Worm (Caenorhabditis elegans) whole organism, midembryonic: ENCODE measurements around the gene F36D4.1.
"Not testable (repeated sequence)": the region's sequence is repeated elsewhere in the genome, so short reads cannot be mapped to it uniquely, and the experiment has no call there.

Experiments
- T22C8.4 ChIP-seq: fragments of 200-800 bp; sonication (Bioruptor generic); IDR thresholded peaks from 2 replicates; pipeline ENCODE4 v1.3.6; 2022; ENCODE audit warnings: missing genetic modification characterization, missing compliant biosample characterization
- cog-1 ChIP-seq: sonication (generic microtip); optimal IDR thresholded peaks from 2 replicates; lab custom pipeline; 2016; ENCODE audit warnings: missing genetic modification characterization, missing compliant biosample characterization
- flt-1 ChIP-seq: fragments of 200-800 bp; sonication (Bioruptor generic); IDR thresholded peaks from 2 replicates; pipeline ENCODE4 v1.3.6; 2022; ENCODE audit warnings: missing genetic modification characterization, missing compliant biosample characterization
- klf-2 ChIP-seq: fragments of 200-800 bp; sonication (Bioruptor generic); conservative IDR thresholded peaks from 2 replicates; pipeline ENCODE4 v1.3.6; 2022; ENCODE audit warnings: missing genetic modification reagents, missing genetic modification characterization, missing compliant biosample characterization
- med-1 ChIP-seq: sonication (generic microtip); optimal IDR thresholded peaks from 2 replicates; lab custom pipeline; 2017; ENCODE audit warnings: missing genetic modification characterization, mild to moderate bottlenecking, missing compliant biosample characterization, antibody characterized with exemption, missing genetic modification reagents; ENCODE audit not compliant: insufficient read depth
- ref-1 ChIP-seq: fragments of 200-800 bp; sonication (Bioruptor generic); conservative IDR thresholded peaks from 2 replicates; pipeline ENCODE4 v1.3.6; 2022; ENCODE audit warnings: missing genetic modification reagents, missing genetic modification characterization, missing compliant biosample characterization
- tab-1 ChIP-seq: fragments of 200-800 bp; sonication (Bioruptor generic); IDR thresholded peaks from 2 replicates; pipeline ENCODE4 v1.3.6; 2022; ENCODE audit warnings: missing genetic modification characterization, missing compliant biosample characterization
- ztf-23 ChIP-seq: fragments of 200-800 bp; sonication (Bioruptor generic); IDR thresholded peaks from 2 replicates; pipeline ENCODE4 v1.3.6; 2022; ENCODE audit warnings: missing genetic modification reagents, missing genetic modification characterization, missing compliant biosample characterization
- ztf-29 ChIP-seq: fragments of 200-800 bp; sonication (Bioruptor generic); IDR thresholded peaks from 2 replicates; pipeline ENCODE4 v1.3.6; 2022; ENCODE audit warnings: missing genetic modification reagents, missing genetic modification characterization, missing compliant biosample characterization

The F36D4.1 gene

ce11 chrV:9416624-9417023, at the start of gene F36D4.1:
TSS of gene F36D4.1 (plus strand) at chrV:9416924.
- TF ChIP-seq cog-1 (tag; lab: Kevin White, UChicago) (no peak), ref-1 (GFP tag; lab: Robert Waterston, UW) (no peak), tab-1 (GFP tag; lab: Robert Waterston, UW) (no peak), klf-2 (no peak), med-1 (GFP tag; lab: Kevin White, UChicago) (no peak), T22C8.4 (no peak), flt-1 (GFP tag; lab: Robert Waterston, UW) (no peak), ztf-23 (GFP tag; lab: Robert Waterston, UW) (no peak), ztf-29 (GFP tag; lab: Robert Waterston, UW) (no peak)

ce11 chrV:9370986-9371385, 45.7 kb upstream of the F36D4.1 start, which contains the start of gene E02C12.6:
TSS of gene E02C12.6 (minus strand) at chrV:9371086.
- TF ChIP-seq ztf-29 (GFP tag; lab: Robert Waterston, UW) = no peak
- no peak for TF ChIP-seq ztf-23 (GFP tag; lab: Robert Waterston, UW)
- TF ChIP-seq flt-1 (GFP tag; lab: Robert Waterston, UW) = no peak
- TF ChIP-seq cog-1 (tag; lab: Kevin White, UChicago) = no peak
- no peak for TF ChIP-seq tab-1 (GFP tag; lab: Robert Waterston, UW)
- no peak for TF ChIP-seq klf-2
- no peak for TF ChIP-seq T22C8.4
- no peak for TF ChIP-seq med-1 (GFP tag; lab: Kevin White, UChicago)
- no peak for TF ChIP-seq ref-1 (GFP tag; lab: Robert Waterston, UW)

ce11 chrV:9373473-9373872, 43.3 kb upstream of the F36D4.1 start, which contains the start of gene E02C12.8:
TSS of gene E02C12.8 (minus strand) at chrV:9373613.
- TF ChIP-seq cog-1 (tag; lab: Kevin White, UChicago) (no peak), ztf-29 (GFP tag; lab: Robert Waterston, UW) (no peak), T22C8.4 (no peak), klf-2 (no peak), ztf-23 (GFP tag; lab: Robert Waterston, UW) (no peak), tab-1 (GFP tag; lab: Robert Waterston, UW) (no peak), ref-1 (GFP tag; lab: Robert Waterston, UW) (no peak), flt-1 (GFP tag; lab: Robert Waterston, UW) (no peak), med-1 (GFP tag; lab: Kevin White, UChicago) (no peak)

- no peak for TF ChIP-seq klf-2
These were observed 41.3 kb upstream of the F36D4.1 start, which contains the start of gene E02C12.9 for ce11 chrV:9375378-9375777. TSS of gene E02C12.9 (minus strand) at chrV:9375478.

ce11 chrV:9376417-9376816, 40.3 kb upstream of the F36D4.1 start, which contains the start of gene E02C12.19:
TSS of gene E02C12.19 (minus strand) at chrV:9376517.
- TF ChIP-seq tab-1 (GFP tag; lab: Robert Waterston, UW) (no peak), med-1 (GFP tag; lab: Kevin White, UChicago) (no peak), flt-1 (GFP tag; lab: Robert Waterston, UW) (no peak), ref-1 (GFP tag; lab: Robert Waterston, UW) (no peak), cog-1 (tag; lab: Kevin White, UChicago) (no peak), T22C8.4 (no peak), klf-2 (no peak), ztf-23 (GFP tag; lab: Robert Waterston, UW) (no peak), ztf-29 (GFP tag; lab: Robert Waterston, UW) (no peak)

- TF ChIP-seq cog-1 (tag; lab: Kevin White, UChicago) = no peak
- no peak for TF ChIP-seq flt-1 (GFP tag; lab: Robert Waterston, UW)
- no peak for TF ChIP-seq tab-1 (GFP tag; lab: Robert Waterston, UW)
- no peak for TF ChIP-seq ztf-23 (GFP tag; lab: Robert Waterston, UW)
- no peak for TF ChIP-seq ztf-29 (GFP tag; lab: Robert Waterston, UW)
- no peak for TF ChIP-seq T22C8.4
- no peak for TF ChIP-seq ref-1 (GFP tag; lab: Robert Waterston, UW)
- no peak for TF ChIP-seq med-1 (GFP tag; lab: Kevin White, UChicago)
- TF ChIP-seq klf-2 = no peak
These were observed 38.4 kb upstream of the F36D4.1 start, which contains the start of gene E02C12.10 for ce11 chrV:9378335-9378734. TSS of gene E02C12.10 (minus strand) at chrV:9378409.

- TF ChIP-seq tab-1, ref-1, flt-1 (GFP tag; lab: Robert Waterston, UW): not testable (repeated sequence)
These were observed 36.9 kb upstream of the F36D4.1 start, which contains the start of gene E02C12.11 for ce11 chrV:9379808-9380207. TSS of gene E02C12.11 (minus strand) at chrV:9379908.

- TF ChIP-seq klf-2 (no peak), tab-1 (GFP tag; lab: Robert Waterston, UW) (no peak)
These were observed 34.8 kb upstream of the F36D4.1 start, which contains the start of gene E02C12.12 for ce11 chrV:9381846-9382363. TSS of gene E02C12.12 (minus strand) at chrV:9382313.

- TF ChIP-seq klf-2 (no peak), T22C8.4 (peak; percentile 49; the same call in 1 of the 2 replicates)
These were observed 34.0 kb upstream of the F36D4.1 start for ce11 chrV:9382538-9383328.

ce11 chrV:9384359-9384758, 32.4 kb upstream of the F36D4.1 start:
- TF ChIP-seq flt-1 (GFP tag; lab: Robert Waterston, UW) = no peak
- TF ChIP-seq tab-1 (GFP tag; lab: Robert Waterston, UW) = no peak
- no peak for TF ChIP-seq ref-1 (GFP tag; lab: Robert Waterston, UW)
- no peak for TF ChIP-seq ztf-23 (GFP tag; lab: Robert Waterston, UW)
- no peak for TF ChIP-seq cog-1 (tag; lab: Kevin White, UChicago)
- no peak for TF ChIP-seq klf-2
- TF ChIP-seq T22C8.4 = no peak
- no peak for TF ChIP-seq ztf-29 (GFP tag; lab: Robert Waterston, UW)
- no peak for TF ChIP-seq med-1 (GFP tag; lab: Kevin White, UChicago)
